Worm (Caenorhabditis elegans): Measurements from ENCODE around the gene F10C2.5.
A peak's percentile ranks its signal among the peaks of the same experiment; 100 is the strongest.

Gene F10C2.5

ce11 chrV:12065369-12065768, 20.1 kb downstream of the F10C2.5 start, which contains the start of gene pqn-53 (continued):
- TF ChIP-seq ceh-28 (tag; optimal IDR thresholded peaks at IDR 0.05) (peak; percentile 27), nhr-42 (GFP tag; IDR thresholded peaks at IDR 0.05) (no peak), mes-2 (tag; optimal IDR thresholded peaks at IDR 0.05; ENCODE audit: poor library complexity, severe bottlenecking) (peak; percentile 22), nhr-10 (tag; optimal IDR thresholded peaks at IDR 0.05) (no peak), pqm-1 (tag; optimal IDR thresholded peaks at IDR 0.05) (no peak), lin-13 (GFP tag; optimal IDR thresholded peaks at IDR 0.05) (no peak), attf-4 (tag; optimal IDR thresholded peaks at IDR 0.05) (no peak), pha-4 (GFP tag; IDR thresholded peaks at IDR 0.05) (no peak), pha-4 (tag; optimal IDR thresholded peaks at IDR 0.05) (no peak), nhr-6 (tag; optimal IDR thresholded peaks at IDR 0.05) (peak; percentile 62), saeg-2 (GFP tag; IDR thresholded peaks at IDR 0.05) (no peak), jun-1 (tag; optimal IDR thresholded peaks at IDR 0.05) (no peak), hmg-1.1 (GFP tag; IDR thresholded peaks at IDR 0.05) (0 out of 2 replicates have a peak, but pooled peaks have one; percentile 15), gei-8 (GFP tag; optimal IDR thresholded peaks at IDR 0.05) (no peak), Y5F2A.4 (GFP tag; optimal IDR thresholded peaks at IDR 0.05) (no peak), daf-8 (GFP tag; IDR thresholded peaks at IDR 0.05) (no peak), snpc-4 (tag; optimal IDR thresholded peaks at IDR 0.05) (no peak), nhr-11 (tag; optimal IDR thresholded peaks at IDR 0.05) (peak; percentile 30), F37D6.2 (tag; optimal IDR thresholded peaks at IDR 0.05) (no peak), hlh-11 (tag; optimal IDR thresholded peaks at IDR 0.05) (peak; percentile 28), daf-12 (tag; optimal IDR thresholded peaks at IDR 0.05) (no peak), madf-5 (GFP tag; IDR thresholded peaks at IDR 0.05) (no peak), ceh-20 (GFP tag; IDR thresholded peaks at IDR 0.05) (no peak), ces-1 (GFP tag; optimal IDR thresholded peaks at IDR 0.05) (no peak)

- TF ChIP-seq lsy-2 (tag; optimal IDR thresholded peaks at IDR 0.05) (peak in 1 of 2 experiments; percentile 32), dmd-6 (GFP tag; IDR thresholded peaks at IDR 0.05) (no peak), madf-9 (GFP tag; conservative IDR thresholded peaks at IDR 0.05) (no peak), hlh-30 (tag; optimal IDR thresholded peaks at IDR 0.05; ENCODE audit: insufficient read depth) (peak; percentile 85), aha-1 (tag) (peak; percentile 58)
These were observed 20.6 kb downstream of the F10C2.5 start for ce11 chrV:12065859-12066258.

ce11 chrV:12068437-12068836, 23.2 kb downstream of the F10C2.5 start, which contains the start of gene kmo-2:
kmo-2 (minus strand) TSS chrV:12068537.
- TF ChIP-seq R02D3.7 (tag; optimal IDR thresholded peaks at IDR 0.05), result no peak
- no peak for TF ChIP-seq Y48G9A.11 (GFP tag; IDR thresholded peaks at IDR 0.05)
- no peak for TF ChIP-seq Y75B8A.6 (GFP tag; IDR thresholded peaks at IDR 0.05)
- no peak for TF ChIP-seq egl-43 (GFP tag; IDR thresholded peaks at IDR 0.05)
- no peak for TF ChIP-seq ctbp-1 (GFP tag; IDR thresholded peaks at IDR 0.05)
- no peak for TF ChIP-seq nhr-102 (tag; optimal IDR thresholded peaks at IDR 0.05)
- TF ChIP-seq Y105C5A.15 (GFP tag; IDR thresholded peaks at IDR 0.05), result no peak
- no peak for TF ChIP-seq fkh-10 (GFP tag; optimal IDR thresholded peaks at IDR 0.05)
- TF ChIP-seq ceh-28 (tag; optimal IDR thresholded peaks at IDR 0.05), result no peak

- TF ChIP-seq lin-1 (GFP tag; IDR thresholded peaks at IDR 0.05) (no peak), cey-2 (tag; optimal IDR thresholded peaks at IDR 0.05; ENCODE audit: borderline replicate concordance, insufficient read depth) (no peak), mes-2 (tag; optimal IDR thresholded peaks at IDR 0.05; ENCODE audit: poor library complexity, severe bottlenecking) (no peak), dve-1 (tag; optimal IDR thresholded peaks at IDR 0.05; ENCODE audit: insufficient read depth) (no peak), nhr-42 (GFP tag; IDR thresholded peaks at IDR 0.05) (no peak), hlh-11 (tag; optimal IDR thresholded peaks at IDR 0.05) (no peak), ceh-20 (GFP tag; IDR thresholded peaks at IDR 0.05) (no peak), daf-8 (GFP tag; IDR thresholded peaks at IDR 0.05) (no peak), Y75B8A.6 (GFP tag; IDR thresholded peaks at IDR 0.05) (no peak), ceh-28 (tag; optimal IDR thresholded peaks at IDR 0.05) (no peak), dmd-9 (GFP tag; IDR thresholded peaks at IDR 0.05) (no peak), nhr-41 (GFP tag; IDR thresholded peaks at IDR 0.05) (no peak), nhr-77 (tag; optimal IDR thresholded peaks at IDR 0.05) (no peak), D1046.2 (GFP tag; IDR thresholded peaks at IDR 0.05) (no peak), nhr-102 (tag; optimal IDR thresholded peaks at IDR 0.05) (no peak), aha-1 (tag) (no peak), F44E2.7 (GFP tag; IDR thresholded peaks at IDR 0.05) (no peak)
These were observed 25.2 kb downstream of the F10C2.5 start, which contains the start of gene kmo-1 for ce11 chrV:12070419-12070818. kmo-1 (minus strand) TSS chrV:12070519.
